Worm (Caenorhabditis elegans): ENCODE measurements around the gene Y37D8A.3.

The Y37D8A.3 gene

ce11 chrIII:12822608-12823261 is 6.4 kb upstream of the Y37D8A.3 start:
- TF ChIP-seq snpc-4 (tag; optimal IDR thresholded peaks at IDR 0.05) (no peak), C34F6.9 (tag; optimal IDR thresholded peaks at IDR 0.05) (no peak), lsy-2 (tag; optimal IDR thresholded peaks at IDR 0.05) (no peak), F13H6.1 (tag; optimal IDR thresholded peaks at IDR 0.05) (no peak), unc-39 (tag; optimal IDR thresholded peaks at IDR 0.05) (no peak), ceh-82 (tag; optimal IDR thresholded peaks at IDR 0.05) (no peak), gmeb-1 (tag; optimal IDR thresholded peaks at IDR 0.05) (no peak), lin-39 (tag; optimal IDR thresholded peaks at IDR 0.05) (no peak), elt-3 (tag; optimal IDR thresholded peaks at IDR 0.05) (no peak), mbf-1 (tag; optimal IDR thresholded peaks at IDR 0.05) (no peak)

ce11 chrIII:12831696-12832095 is 2.5 kb downstream of the Y37D8A.3 start:
- TF ChIP-seq sma-9 (GFP tag; optimal IDR thresholded peaks at IDR 0.05), result peak; percentile 39
- no peak for TF ChIP-seq sma-9 (tag; optimal IDR thresholded peaks at IDR 0.05)
- no peak for TF ChIP-seq ztf-1 (GFP tag; conservative IDR thresholded peaks at IDR 0.05)
- peak; percentile 39 for TF ChIP-seq fos-1 (tag; optimal IDR thresholded peaks at IDR 0.05)

DNA sequence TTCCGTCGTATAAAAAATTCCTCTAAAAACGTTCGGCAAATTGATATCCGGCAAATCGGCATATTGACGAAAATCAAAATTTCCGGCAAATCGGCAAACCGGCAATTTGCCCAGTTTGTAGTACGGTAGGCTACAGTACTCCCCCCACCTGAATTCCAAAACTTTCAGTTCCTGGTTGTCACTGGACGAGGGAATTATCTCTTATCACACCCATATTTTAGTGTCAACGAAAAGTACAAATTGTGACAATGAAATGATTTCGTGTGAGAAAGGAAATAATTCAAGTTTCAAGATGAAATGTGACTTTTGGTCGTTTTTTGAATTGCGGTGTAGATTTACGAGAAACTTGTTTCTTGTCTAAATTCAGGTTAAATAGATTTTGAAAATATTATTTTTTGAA is 3.9 kb downstream of the Y37D8A.3 start:
- no peak for TF ChIP-seq ceh-82 (tag; optimal IDR thresholded peaks at IDR 0.05)
- TF ChIP-seq sma-9 (GFP tag; optimal IDR thresholded peaks at IDR 0.05), result peak; percentile 65
- no peak for TF ChIP-seq sma-9 (tag; optimal IDR thresholded peaks at IDR 0.05)
- TF ChIP-seq fos-1 (tag; optimal IDR thresholded peaks at IDR 0.05), result peak; percentile 28

DNA sequence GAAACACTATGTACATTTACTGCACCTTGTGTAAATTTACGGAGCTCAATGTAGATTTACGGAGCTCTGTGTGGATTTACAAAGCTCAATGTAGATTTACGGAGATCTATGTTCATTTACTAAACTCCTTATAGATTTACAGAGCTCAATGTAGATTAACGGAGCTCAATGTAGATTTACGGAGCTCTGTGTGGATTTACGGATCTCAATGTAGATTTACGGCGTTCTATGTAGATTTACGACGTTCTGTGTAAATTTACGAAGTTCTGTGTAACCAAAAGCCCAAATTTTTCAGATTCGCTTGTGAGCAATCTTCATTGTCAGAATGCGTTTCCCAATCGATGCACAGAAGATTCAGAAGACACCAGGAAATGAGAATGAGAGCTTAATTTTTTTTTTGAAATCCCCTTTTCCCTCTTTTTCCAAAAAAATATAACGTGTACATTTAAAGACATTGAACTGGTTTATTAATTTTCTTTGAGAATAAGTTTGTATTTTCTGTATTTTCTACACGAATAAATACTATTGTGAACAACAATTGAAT is 7.6 kb downstream of the Y37D8A.3 start:
- TF ChIP-seq nhr-12 (tag; optimal IDR thresholded peaks at IDR 0.05) (no peak), mdl-1 (tag; optimal IDR thresholded peaks at IDR 0.05) (no peak), skn-1 (tag; optimal IDR thresholded peaks at IDR 0.05) (no peak), gmeb-1 (tag; optimal IDR thresholded peaks at IDR 0.05) (no peak), elt-3 (tag; optimal IDR thresholded peaks at IDR 0.05) (no peak), R02D3.7 (tag; optimal IDR thresholded peaks at IDR 0.05) (no peak), sma-3 (GFP tag; optimal IDR thresholded peaks at IDR 0.05) (no peak), nhr-11 (tag; optimal IDR thresholded peaks at IDR 0.05) (no peak), peb-1 (tag; optimal IDR thresholded peaks at IDR 0.05) (no peak), egl-27 (tag; optimal IDR thresholded peaks at IDR 0.05) (no peak), nhr-25 (tag; optimal IDR thresholded peaks at IDR 0.05) (no peak), nhr-77 (tag; optimal IDR thresholded peaks at IDR 0.05) (no peak), sem-4 (tag; optimal IDR thresholded peaks at IDR 0.05) (no peak), blmp-1 (tag; optimal IDR thresholded peaks at IDR 0.05; ENCODE audit: insufficient read depth) (no peak), ztf-11 (tag; optimal IDR thresholded peaks at IDR 0.05) (no peak), alr-1 (tag; optimal IDR thresholded peaks at IDR 0.05) (no peak), mab-5 (tag; optimal IDR thresholded peaks at IDR 0.05) (no peak)

DNA sequence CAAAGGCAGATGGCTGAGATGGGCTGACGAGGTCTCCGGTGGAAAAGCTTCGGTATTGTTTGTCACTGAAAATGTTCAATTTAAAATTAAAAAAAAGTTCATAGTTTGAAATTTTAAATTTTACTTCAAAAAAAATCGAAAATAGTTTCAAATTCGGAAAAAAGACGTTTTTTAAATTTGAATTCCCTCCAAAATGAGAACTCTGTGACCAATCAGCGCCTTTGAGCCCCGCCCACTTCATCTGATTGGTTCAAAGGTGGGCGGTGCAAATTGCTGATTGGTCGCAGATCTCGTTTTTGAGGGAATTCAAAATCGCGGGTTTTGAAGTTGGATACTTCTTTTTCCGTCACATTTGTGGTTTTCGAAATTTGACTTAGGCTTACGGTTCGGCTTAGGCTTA is 9.1 kb downstream of the Y37D8A.3 start:
- TF ChIP-seq gmeb-1 (tag; optimal IDR thresholded peaks at IDR 0.05), result no peak
- TF ChIP-seq unc-39 (tag; optimal IDR thresholded peaks at IDR 0.05), result no peak
- no peak for TF ChIP-seq nhr-11 (tag; optimal IDR thresholded peaks at IDR 0.05)
- TF ChIP-seq nhr-77 (tag; optimal IDR thresholded peaks at IDR 0.05), result no peak
- TF ChIP-seq skn-1 (tag; optimal IDR thresholded peaks at IDR 0.05), result no peak
- TF ChIP-seq ZK546.5 (tag; optimal IDR thresholded peaks at IDR 0.05), result no peak
- TF ChIP-seq zag-1 (tag; optimal IDR thresholded peaks at IDR 0.05), result no peak
- TF ChIP-seq ceh-16 (tag; optimal IDR thresholded peaks at IDR 0.05), result no peak
- no peak for TF ChIP-seq ceh-82 (tag; optimal IDR thresholded peaks at IDR 0.05)
- no peak for TF ChIP-seq lin-39 (tag; optimal IDR thresholded peaks at IDR 0.05)
- no peak for TF ChIP-seq fos-1 (tag; optimal IDR thresholded peaks at IDR 0.05)
- no peak for TF ChIP-seq peb-1 (tag; optimal IDR thresholded peaks at IDR 0.05)

ce11 chrIII:12838913-12839366 is 9.8 kb downstream of the Y37D8A.3 start, which contains the start of gene Y37D8A.4:
Y37D8A.4 (minus strand) TSS chrIII:12838963.
- TF ChIP-seq nhr-21 (tag; optimal IDR thresholded peaks at IDR 0.05), result peak; percentile 1
- TF ChIP-seq ztf-4 (tag; optimal IDR thresholded peaks at IDR 0.05), result no peak
- TF ChIP-seq unc-62 (GFP tag; optimal IDR thresholded peaks at IDR 0.05), result no peak
- TF ChIP-seq nhr-10 (tag; optimal IDR thresholded peaks at IDR 0.05), result no peak
- TF ChIP-seq ceh-82 (tag; optimal IDR thresholded peaks at IDR 0.05), result no peak
- TF ChIP-seq F13H6.1 (tag; optimal IDR thresholded peaks at IDR 0.05), result peak; percentile 21
- no peak for TF ChIP-seq nhr-11 (tag; optimal IDR thresholded peaks at IDR 0.05)
- TF ChIP-seq egl-27 (tag; optimal IDR thresholded peaks at IDR 0.05), result no peak
- peak; percentile 44 for TF ChIP-seq crh-2 (tag; optimal IDR thresholded peaks at IDR 0.05)
- TF ChIP-seq nhr-6 (tag; optimal IDR thresholded peaks at IDR 0.05), result no peak
- TF ChIP-seq elt-1 (tag; optimal IDR thresholded peaks at IDR 0.05), result no peak
- no peak for TF ChIP-seq aly-2 (tag; optimal IDR thresholded peaks at IDR 0.05)
- no peak for TF ChIP-seq elt-3 (tag; optimal IDR thresholded peaks at IDR 0.05)
- TF ChIP-seq zag-1 (tag; optimal IDR thresholded peaks at IDR 0.05), result no peak
- peak; percentile 71 for TF ChIP-seq fos-1 (tag; optimal IDR thresholded peaks at IDR 0.05)
- TF ChIP-seq unc-39 (tag; optimal IDR thresholded peaks at IDR 0.05), result no peak
- TF ChIP-seq lin-39 (tag; optimal IDR thresholded peaks at IDR 0.05), result no peak
- TF ChIP-seq unc-55 (GFP tag; optimal IDR thresholded peaks at IDR 0.05), result no peak
- no peak for TF ChIP-seq mbf-1 (tag; optimal IDR thresholded peaks at IDR 0.05)
- TF ChIP-seq sma-3 (GFP tag; optimal IDR thresholded peaks at IDR 0.05), result no peak
- TF ChIP-seq nhr-129 (tag; optimal IDR thresholded peaks at IDR 0.05), result no peak
